Worm (Caenorhabditis elegans): ENCODE measurements around the gene srx-22.

The srx-22 gene

DNA sequence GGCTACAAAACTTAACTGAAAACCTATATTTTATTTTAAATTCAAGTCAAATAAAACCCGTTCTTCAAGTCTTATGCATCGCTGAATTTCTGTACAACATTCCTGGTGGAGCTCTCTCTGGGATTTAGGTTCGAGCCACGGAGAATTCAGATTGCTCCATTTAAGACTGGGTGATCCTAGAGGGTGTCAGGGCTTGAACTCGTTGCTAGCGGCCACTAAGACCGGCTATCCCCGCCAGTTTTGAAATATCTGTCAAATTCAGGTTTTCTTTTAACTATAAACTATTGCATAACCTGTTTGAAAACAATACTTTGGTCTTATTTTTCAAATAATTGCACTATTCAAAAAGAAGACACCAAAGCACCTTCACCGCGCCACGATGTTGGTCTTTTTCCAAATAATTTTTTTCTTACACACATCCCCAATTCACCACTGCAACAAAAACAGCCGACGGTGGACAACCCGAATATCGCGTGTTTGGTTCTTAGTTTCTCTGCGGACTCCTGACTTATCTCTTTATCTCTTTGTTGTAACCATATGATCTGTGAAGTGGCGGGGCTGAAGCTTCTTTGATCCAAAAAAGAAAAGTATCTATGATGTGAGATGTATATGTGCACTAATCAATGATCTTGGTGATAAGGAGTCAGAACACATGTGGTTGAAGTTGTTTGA lies 49.2 kb downstream of the srx-22 start (continued):
- TF ChIP-seq lin-38 (GFP tag; IDR thresholded peaks at IDR 0.05), result peak; percentile 13; the same call in 1 of the 2 replicates
- no peak for TF ChIP-seq ceh-82 (tag; optimal IDR thresholded peaks at IDR 0.05)
- TF ChIP-seq F44E2.7 (GFP tag; IDR thresholded peaks at IDR 0.05), result no peak
- TF ChIP-seq php-3 (GFP tag; IDR thresholded peaks at IDR 0.05), result no peak
- no peak for TF ChIP-seq daf-8 (GFP tag; IDR thresholded peaks at IDR 0.05)
- no peak for TF ChIP-seq attf-4 (tag; optimal IDR thresholded peaks at IDR 0.05)
- 0 out of 2 replicates have a peak, but pooled peaks have one; percentile 26 for TF ChIP-seq hmg-1.1 (GFP tag; IDR thresholded peaks at IDR 0.05)
- TF ChIP-seq aly-2 (tag; optimal IDR thresholded peaks at IDR 0.05), result no peak
- TF ChIP-seq saeg-2 (GFP tag; IDR thresholded peaks at IDR 0.05), result no peak
- no peak for TF ChIP-seq duxl-1 (tag; optimal IDR thresholded peaks at IDR 0.05; ENCODE audit: poor library complexity)
- no peak for TF ChIP-seq gei-8 (GFP tag; optimal IDR thresholded peaks at IDR 0.05)
- peak; percentile 23 for TF ChIP-seq T20F7.1 (GFP tag; optimal IDR thresholded peaks at IDR 0.05)
- TF ChIP-seq mdl-1 (tag; optimal IDR thresholded peaks at IDR 0.05), result peak; percentile 26 to 81
- no peak for TF ChIP-seq ceh-44 (GFP tag; IDR thresholded peaks at IDR 0.05)
- peak; percentile 15 for TF ChIP-seq zip-2 (tag; optimal IDR thresholded peaks at IDR 0.05)
- no peak for TF ChIP-seq cey-2 (tag; optimal IDR thresholded peaks at IDR 0.05; ENCODE audit: borderline replicate concordance, insufficient read depth)
- TF ChIP-seq fos-1 (tag; optimal IDR thresholded peaks at IDR 0.05), result no peak
- TF ChIP-seq arid-1 (GFP tag; conservative IDR thresholded peaks at IDR 0.05), result no peak
- no peak for TF ChIP-seq dmd-8 (GFP tag; IDR thresholded peaks at IDR 0.05)
- no peak for TF ChIP-seq mes-2 (tag; optimal IDR thresholded peaks at IDR 0.05; ENCODE audit: poor library complexity, severe bottlenecking)
- peak; percentile 59 for TF ChIP-seq mxl-3 (GFP tag; optimal IDR thresholded peaks at IDR 0.05)
- TF ChIP-seq D1046.2 (GFP tag; IDR thresholded peaks at IDR 0.05), result no peak
- no peak for TF ChIP-seq snpc-4 (tag; optimal IDR thresholded peaks at IDR 0.05)
- peak; percentile 69 for TF ChIP-seq nhr-11 (tag; optimal IDR thresholded peaks at IDR 0.05)
- no peak for TF ChIP-seq lir-3 (tag; optimal IDR thresholded peaks at IDR 0.05)
- peak; percentile 89 for TF ChIP-seq nhr-10 (tag; optimal IDR thresholded peaks at IDR 0.05)
- no peak for TF ChIP-seq tra-1 (GFP tag; IDR thresholded peaks at IDR 0.05)
- peak; percentile 39; the same call in 1 of the 2 replicates for TF ChIP-seq T26A8.4 (GFP tag; IDR thresholded peaks at IDR 0.05)
- no peak for TF ChIP-seq mdt-29 (GFP tag; IDR thresholded peaks at IDR 0.05)

DNA sequence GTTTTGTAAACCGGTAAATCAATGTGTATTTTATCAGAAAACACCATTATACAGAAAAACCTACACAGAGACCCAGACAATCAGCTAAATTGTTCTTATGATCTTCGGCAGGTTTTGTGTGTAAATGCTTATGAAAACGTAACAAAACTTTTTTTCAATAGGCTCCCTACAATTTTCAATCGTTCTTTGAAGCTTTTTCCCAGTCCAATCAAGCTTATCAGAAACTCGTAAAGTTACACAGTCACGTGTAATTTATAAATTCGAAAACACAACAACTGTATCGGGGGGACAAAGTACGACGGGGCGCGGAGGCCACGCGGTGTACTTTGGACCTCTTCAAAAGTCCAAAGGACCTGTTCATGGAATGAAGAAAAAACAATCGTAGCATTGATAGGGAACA lies 50.5 kb downstream of the srx-22 start:
- TF ChIP-seq spr-1 (tag; optimal IDR thresholded peaks at IDR 0.05) (peak; percentile 25), zag-1 (tag; optimal IDR thresholded peaks at IDR 0.05) (no peak), daf-8 (GFP tag; IDR thresholded peaks at IDR 0.05) (no peak), lim-7 (GFP tag; IDR thresholded peaks at IDR 0.05) (0 out of 2 replicates have a peak, but pooled peaks have one; percentile 29), unc-39 (tag; optimal IDR thresholded peaks at IDR 0.05) (no peak), F26F4.8 (GFP tag; conservative IDR thresholded peaks at IDR 0.05) (no peak), nhr-102 (tag; optimal IDR thresholded peaks at IDR 0.05) (peak; percentile 73), nhr-76 (tag; optimal IDR thresholded peaks at IDR 0.05) (no peak), set-16 (GFP tag; IDR thresholded peaks at IDR 0.05) (no peak), unc-62 (GFP tag; optimal IDR thresholded peaks at IDR 0.05 in 1 of 2) (peak in 1 of 2 experiments; percentile 60), unc-62 (tag; optimal IDR thresholded peaks at IDR 0.05) (no peak), mes-2 (tag; optimal IDR thresholded peaks at IDR 0.05; ENCODE audit: poor library complexity, severe bottlenecking) (peak; percentile 39), lin-1 (GFP tag; IDR thresholded peaks at IDR 0.05) (0 out of 2 replicates have a peak, but pooled peaks have one; percentile 31), hlh-11 (tag; optimal IDR thresholded peaks at IDR 0.05) (peak; percentile 92), ama-1 (optimal IDR thresholded peaks at IDR 0.05) (peak; percentile 64), nhr-77 (tag; optimal IDR thresholded peaks at IDR 0.05) (peak; percentile 60), lin-38 (GFP tag; IDR thresholded peaks at IDR 0.05) (peak; percentile 34; the same call in 1 of the 2 replicates), Y75B8A.6 (GFP tag; IDR thresholded peaks at IDR 0.05) (no peak), spr-3 (GFP tag; optimal IDR thresholded peaks at IDR 0.05) (no peak), mdt-29 (GFP tag; IDR thresholded peaks at IDR 0.05) (peak; percentile 86), F44E2.7 (GFP tag; IDR thresholded peaks at IDR 0.05) (no peak), fos-1 (tag; optimal IDR thresholded peaks at IDR 0.05) (no peak), vab-7 (GFP tag; IDR thresholded peaks at IDR 0.05) (no peak), ceh-32 (tag; optimal IDR thresholded peaks at IDR 0.05; ENCODE audit: poor library complexity) (no peak), sdz-12 (GFP tag; optimal IDR thresholded peaks at IDR 0.05) (no peak), skn-1 (tag; optimal IDR thresholded peaks at IDR 0.05) (no peak), Y105C5A.15 (GFP tag; IDR thresholded peaks at IDR 0.05) (0 out of 2 replicates have a peak, but pooled peaks have one; percentile 49)
